Fruit fly (Drosophila melanogaster) Kc167 (cell line): ENCODE results near the gene CG14570.

ENCODE experiments used
- Myc ChIP-seq: fragments of >200 bp; optimal IDR thresholded peaks from 2 replicates; lab custom pipeline; 2017; ENCODE audit warnings: missing external identifiers
- Sin3A ChIP-seq: fragments of >200 bp; optimal IDR thresholded peaks from 2 replicates; lab custom pipeline; 2018; ENCODE audit warnings: missing external identifiers
- h ChIP-seq: fragments of >200 bp; optimal IDR thresholded peaks from 3 replicates; lab custom pipeline; 2018; ENCODE audit warnings: missing external identifiers
- insv ChIP-seq: fragments of >200 bp; optimal IDR thresholded peaks from 3 replicates; lab custom pipeline; 2018; ENCODE audit warnings: missing external identifiers
- psq ChIP-seq: fragments of >200 bp; optimal IDR thresholded peaks from 2 replicates; lab custom pipeline; 2017; ENCODE audit warnings: missing external identifiers
- ttk ChIP-seq: sonication (Bioruptor generic); optimal IDR thresholded peaks from 2 replicates; lab custom pipeline; 2017; ENCODE audit warnings: missing external identifiers

DNA sequence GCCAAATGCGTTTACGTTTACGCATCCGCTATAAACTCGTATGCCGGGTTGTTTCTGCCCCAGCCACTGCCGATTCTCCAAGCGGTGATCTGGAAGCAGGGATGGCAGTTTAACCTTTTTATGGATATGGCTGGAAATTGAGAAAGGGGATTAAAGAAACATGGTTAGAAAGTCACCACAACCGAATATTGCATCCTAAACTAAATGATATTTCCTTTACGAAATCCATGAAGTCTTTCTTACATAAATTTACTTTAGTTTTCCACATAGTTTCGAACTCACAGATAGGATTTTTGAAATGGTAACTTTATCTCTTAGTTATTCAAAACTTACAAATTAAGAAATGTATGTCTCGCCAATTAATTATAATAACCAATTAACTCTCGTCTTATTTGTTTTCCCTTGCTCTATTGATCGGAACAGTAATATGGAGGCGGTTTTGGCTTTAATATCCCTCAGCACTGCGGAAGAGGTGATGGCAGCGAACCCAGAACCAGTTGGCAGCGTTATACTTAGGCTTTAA, 41.6 kb downstream of the CG14570 start:
- TF ChIP-seq insv (lab: Kevin White, UChicago) (no peak), h (lab: Kevin White, UChicago) (no peak), Sin3A (lab: Kevin White, UChicago) (no peak), ttk (no peak), psq (no peak), Myc (lab: Kevin White, UChicago) (no peak)
